Fruit fly (Drosophila melanogaster): ENCODE data around the gene Asciz.
A peak's percentile ranks its signal among the peaks of the same experiment; 100 is the strongest.

The Asciz gene

dm6 chr3L:3127544-3127943 is 38.5 kb downstream of the Asciz start, which contains the start of gene promL (continued):
- TF ChIP-seq CG14710 (tag; optimal IDR thresholded peaks at IDR 0.05) (peak; percentile 75), Abd-B (GFP tag; optimal IDR thresholded peaks at IDR 0.05) (no peak), CG5953 (GFP tag; IDR thresholded peaks at IDR 0.05) (no peak), HLHmδ (GFP tag; optimal IDR thresholded peaks at IDR 0.05) (no peak), Sox102F (GFP tag; optimal IDR thresholded peaks at IDR 0.05) (no peak), HmgZ (tag; optimal IDR thresholded peaks at IDR 0.05) (peak; percentile 80), Ada2b (GFP tag; IDR thresholded peaks at IDR 0.05) (peak; percentile 29; the same call in 1 of the 2 replicates), zen2 (GFP tag; IDR thresholded peaks at IDR 0.05; ENCODE audit: partially characterized antibody) (no peak), Opbp (GFP tag; IDR thresholded peaks at IDR 0.05; ENCODE audit: partially characterized antibody) (peak; percentile 61; the same call in 2 of the 3 replicates), CG12942 (GFP tag; optimal IDR thresholded peaks at IDR 0.05) (no peak), HLH4C (GFP tag; IDR thresholded peaks at IDR 0.05; ENCODE audit: partially characterized antibody) (no peak), ATbp (GFP tag; optimal IDR thresholded peaks at IDR 0.05) (peak; percentile 55), tx (GFP tag; optimal IDR thresholded peaks at IDR 0.05) (no peak), CG18476 (GFP tag; optimal IDR thresholded peaks at IDR 0.05) (no peak), Nf-YC (tag; optimal IDR thresholded peaks at IDR 0.05) (peak; percentile 59), CG9876 (GFP tag; optimal IDR thresholded peaks at IDR 0.05) (no peak), tin (GFP tag; optimal IDR thresholded peaks at IDR 0.05) (peak; percentile 9), CG11085 (GFP tag; IDR thresholded peaks at IDR 0.05) (no peak), az2 (GFP tag; optimal IDR thresholded peaks at IDR 0.05) (no peak), grn (GFP tag; optimal IDR thresholded peaks at IDR 0.05) (peak; percentile 44), unc-4 (GFP tag; IDR thresholded peaks at IDR 0.05; ENCODE audit: partially characterized antibody) (no peak), CG30020 (tag; optimal IDR thresholded peaks at IDR 0.05) (peak; percentile 46), Fer2 (tag; optimal IDR thresholded peaks at IDR 0.05) (peak; percentile 50), CG10209 (GFP tag; optimal IDR thresholded peaks at IDR 0.05) (peak; percentile 44), run (tag; optimal IDR thresholded peaks at IDR 0.05) (no peak), CG13296 (GFP tag; optimal IDR thresholded peaks at IDR 0.05) (peak; percentile 76), CG9215 (GFP tag; IDR thresholded peaks at IDR 0.05) (no peak), CG31224 (GFP tag; IDR thresholded peaks at IDR 0.05) (no peak), Mrtf (GFP tag; IDR thresholded peaks at IDR 0.05) (no peak), ranshi (GFP tag; IDR thresholded peaks at IDR 0.05) (no peak; the same call in 1 of the 2 replicates), CG12155 (GFP tag; optimal IDR thresholded peaks at IDR 0.05) (no peak), zfh2 (GFP tag; optimal IDR thresholded peaks at IDR 0.05) (peak; percentile 6), ttk (GFP tag; IDR thresholded peaks at IDR 0.05) (no peak), gem (tag; optimal IDR thresholded peaks at IDR 0.05) (peak; percentile 39), repo (GFP tag; optimal IDR thresholded peaks at IDR 0.05) (peak; percentile 48), Mad (GFP tag; optimal IDR thresholded peaks at IDR 0.05) (peak; percentile 66), CTCF (GFP tag; optimal IDR thresholded peaks at IDR 0.05) (peak; percentile 47), Blimp-1 (GFP tag; optimal IDR thresholded peaks at IDR 0.05) (peak; percentile 43), ewg (GFP tag; optimal IDR thresholded peaks at IDR 0.05) (peak; percentile 48), CG10565 (GFP tag; optimal IDR thresholded peaks at IDR 0.05) (no peak), dysf (GFP tag; IDR thresholded peaks at IDR 0.05) (peak; percentile 64; the same call in 2 of the 3 replicates), exex (tag; optimal IDR thresholded peaks at IDR 0.05) (no peak), CG10321 (GFP tag; IDR thresholded peaks at IDR 0.05) (no peak), CG4282 (GFP tag; optimal IDR thresholded peaks at IDR 0.05) (no peak), CG14050 (GFP tag; IDR thresholded peaks at IDR 0.05) (no peak), hb (GFP tag; IDR thresholded peaks at IDR 0.05; ENCODE audit: partially characterized antibody) (no peak), Tbp (GFP tag; optimal IDR thresholded peaks at IDR 0.05) (no peak), fd64A (GFP tag; optimal IDR thresholded peaks at IDR 0.05) (peak; percentile 41), ind (GFP tag; optimal IDR thresholded peaks at IDR 0.05) (no peak), ato (GFP tag; IDR thresholded peaks at IDR 0.05; ENCODE audit: partially characterized antibody) (0 out of 2 replicates have a peak, but pooled peaks have one; percentile 9), CG15601 (tag; optimal IDR thresholded peaks at IDR 0.05) (peak; percentile 71)
